Worm (Caenorhabditis elegans) whole organism, L2 larva: Measurements from ENCODE around the gene nas-38.

Source experiments
- C34F6.9 ChIP-seq: fragments of 150-350 bp; optimal IDR thresholded peaks from 2 replicates; lab custom pipeline; 2014; ENCODE audit warnings: missing biosample characterization, missing genetic modification characterization
- F13H6.1 ChIP-seq: sonication (generic microtip); optimal IDR thresholded peaks from 2 replicates; lab custom pipeline; 2016; ENCODE audit warnings: missing genetic modification characterization, missing compliant biosample characterization
- R02D3.7 ChIP-seq: fragments of 150-350 bp; optimal IDR thresholded peaks from 2 replicates; lab custom pipeline; 2014; ENCODE audit warnings: missing biosample characterization, missing genetic modification characterization
- Y55F3AM.14 ChIP-seq: fragments of 200-800 bp; sonication (Bioruptor generic); optimal IDR thresholded peaks from 2 replicates; lab custom pipeline; 2018; ENCODE audit warnings: mild to moderate bottlenecking, missing genetic modification characterization, missing compliant biosample characterization
- ZK546.5 ChIP-seq: sonication (generic microtip); optimal IDR thresholded peaks from 2 replicates; lab custom pipeline; 2017; ENCODE audit warnings: missing biosample characterization, missing genetic modification characterization
- alr-1 ChIP-seq: fragments of 150-350 bp; optimal IDR thresholded peaks from 2 replicates; lab custom pipeline; 2014; ENCODE audit warnings: missing biosample characterization, missing genetic modification characterization
- aly-2 ChIP-seq: fragments of 150-350 bp; optimal IDR thresholded peaks from 2 replicates; lab custom pipeline; 2014; ENCODE audit warnings: missing biosample characterization, missing genetic modification characterization
- ama-1 ChIP-seq: fragments of 150-350 bp; optimal IDR thresholded peaks from 2 replicates; lab custom pipeline; 2018; ENCODE audit warnings: inconsistent platforms
- blmp-1 ChIP-seq: sonication (generic microtip); optimal IDR thresholded peaks from 2 replicates; lab custom pipeline; 2017; ENCODE audit warnings: missing genetic modification characterization, mild to moderate bottlenecking, missing compliant biosample characterization, antibody characterized with exemption, moderate library complexity; ENCODE audit not compliant: insufficient read depth
- ceh-16 ChIP-seq: fragments of 150-350 bp; optimal IDR thresholded peaks from 2 replicates; lab custom pipeline; 2014; ENCODE audit warnings: missing biosample characterization, missing genetic modification characterization
- ceh-82 ChIP-seq: fragments of 150-350 bp; optimal IDR thresholded peaks from 2 replicates; lab custom pipeline; 2014; ENCODE audit warnings: missing biosample characterization, missing genetic modification characterization
- crh-2 ChIP-seq: sonication (generic microtip); optimal IDR thresholded peaks from 2 replicates; lab custom pipeline; 2017; ENCODE audit warnings: missing biosample characterization, missing genetic modification characterization
- dmd-4 ChIP-seq: sonication (generic microtip); optimal IDR thresholded peaks from 2 replicates; lab custom pipeline; 2017; ENCODE audit warnings: missing biosample characterization, missing genetic modification characterization
- egl-27 ChIP-seq: sonication (generic microtip); optimal IDR thresholded peaks from 3 replicates; lab custom pipeline; 2017; ENCODE audit warnings: missing biosample characterization, missing genetic modification reagents, missing genetic modification characterization
- elt-1 ChIP-seq: fragments of 150-350 bp; optimal IDR thresholded peaks from 2 replicates; lab custom pipeline; 2014; ENCODE audit warnings: missing biosample characterization, missing genetic modification characterization
- elt-3 ChIP-seq: sonication (generic microtip); optimal IDR thresholded peaks from 2 replicates; lab custom pipeline; 2017; ENCODE audit warnings: missing biosample characterization, missing genetic modification characterization
- fos-1 ChIP-seq: fragments of 150-350 bp; optimal IDR thresholded peaks from 2 replicates; lab custom pipeline; 2014; ENCODE audit warnings: missing biosample characterization, missing genetic modification characterization
- gmeb-1 ChIP-seq: fragments of 150-350 bp; optimal IDR thresholded peaks from 2 replicates; lab custom pipeline; 2014; ENCODE audit warnings: missing biosample characterization, missing genetic modification characterization
- lin-11 ChIP-seq: fragments of 150-350 bp; sonication (generic microtip); optimal IDR thresholded peaks from 2 replicates; lab custom pipeline; 2014; ENCODE audit warnings: missing biosample characterization, missing genetic modification characterization, inconsistent platforms, mixed read lengths
- lin-13 ChIP-seq: fragments of 150-350 bp; optimal IDR thresholded peaks from 2 replicates; lab custom pipeline; 2014; ENCODE audit warnings: missing biosample characterization, missing genetic modification reagents, missing genetic modification characterization
- lin-39 ChIP-seq: fragments of 150-350 bp; optimal IDR thresholded peaks from 2 replicates; lab custom pipeline; 2014; ENCODE audit warnings: missing biosample characterization, missing genetic modification reagents, missing genetic modification characterization
- lsy-2 ChIP-seq, 2 experiments: fragments of 150-350 bp in 1 of 2; sonication (generic microtip) in 1 of 2; optimal IDR thresholded peaks; 2 replicates each; lab custom pipeline; 2014 to 2017; ENCODE audit warnings: missing biosample characterization in 2 of 2, missing genetic modification characterization in 2 of 2
- mab-5 ChIP-seq: fragments of 150-350 bp; optimal IDR thresholded peaks from 2 replicates; lab custom pipeline; 2014; ENCODE audit warnings: missing biosample characterization, missing genetic modification characterization
- mbf-1 ChIP-seq: sonication (generic microtip); optimal IDR thresholded peaks from 2 replicates; lab custom pipeline; 2017; ENCODE audit warnings: missing biosample characterization, missing genetic modification characterization
- mdl-1 ChIP-seq, 2 experiments: fragments of 150-350 bp in 1 of 2; sonication (generic microtip) in 1 of 2; optimal IDR thresholded peaks; 2 replicates each; lab custom pipeline; 2017; ENCODE audit warnings: missing biosample characterization in 2 of 2, missing genetic modification characterization in 2 of 2
- nhr-10 ChIP-seq: sonication (generic microtip); optimal IDR thresholded peaks from 2 replicates; lab custom pipeline; 2017; ENCODE audit warnings: missing biosample characterization, missing genetic modification characterization
- nhr-11 ChIP-seq: fragments of 150-350 bp; optimal IDR thresholded peaks from 2 replicates; lab custom pipeline; 2014; ENCODE audit warnings: missing biosample characterization, missing genetic modification characterization
- nhr-12 ChIP-seq: fragments of 150-350 bp; optimal IDR thresholded peaks from 2 replicates; lab custom pipeline; 2014; ENCODE audit warnings: missing biosample characterization, missing genetic modification characterization
- nhr-129 ChIP-seq: fragments of 150-350 bp; optimal IDR thresholded peaks from 2 replicates; lab custom pipeline; 2014; ENCODE audit warnings: missing biosample characterization, missing genetic modification characterization
- nhr-21 ChIP-seq: fragments of 150-350 bp; optimal IDR thresholded peaks from 2 replicates; lab custom pipeline; 2014; ENCODE audit warnings: missing biosample characterization, missing genetic modification characterization
- nhr-23 ChIP-seq: fragments of 150-350 bp; optimal IDR thresholded peaks from 2 replicates; lab custom pipeline; 2014; ENCODE audit warnings: missing biosample characterization, missing genetic modification reagents, missing genetic modification characterization
- nhr-237 ChIP-seq: fragments of 150-350 bp; optimal IDR thresholded peaks from 2 replicates; lab custom pipeline; 2014; ENCODE audit warnings: missing biosample characterization, missing genetic modification characterization
- nhr-25 ChIP-seq: fragments of 150-350 bp; sonication (generic microtip); optimal IDR thresholded peaks from 3 replicates; lab custom pipeline; 2014; ENCODE audit warnings: missing biosample characterization, missing genetic modification characterization
- nhr-6 ChIP-seq: fragments of 150-350 bp; optimal IDR thresholded peaks from 2 replicates; lab custom pipeline; 2014; ENCODE audit warnings: missing biosample characterization, missing genetic modification characterization
- nhr-77 ChIP-seq: fragments of 150-350 bp; optimal IDR thresholded peaks from 2 replicates; lab custom pipeline; 2014; ENCODE audit warnings: missing biosample characterization, missing genetic modification characterization
- peb-1 ChIP-seq: fragments of 150-350 bp; optimal IDR thresholded peaks from 2 replicates; lab custom pipeline; 2014; ENCODE audit warnings: missing biosample characterization, missing genetic modification characterization
- sem-4 ChIP-seq: fragments of 150-350 bp; optimal IDR thresholded peaks from 2 replicates; lab custom pipeline; 2014; ENCODE audit warnings: missing biosample characterization, missing genetic modification reagents, missing genetic modification characterization
- skn-1 ChIP-seq: sonication (generic microtip); optimal IDR thresholded peaks from 2 replicates; lab custom pipeline; 2017; ENCODE audit warnings: missing biosample characterization, missing genetic modification characterization
- sma-3 ChIP-seq: sonication (generic microtip); optimal IDR thresholded peaks from 2 replicates; lab custom pipeline; 2016; ENCODE audit warnings: missing genetic modification reagents, missing genetic modification characterization, missing compliant biosample characterization
- sma-9 ChIP-seq, 2 experiments: fragments of 150-350 bp in 1 of 2; sonication (generic microtip) in 1 of 2; optimal IDR thresholded peaks; 2 replicates each; lab custom pipeline; 2014 to 2016; ENCODE audit warnings: missing genetic modification characterization in 2 of 2, mild to moderate bottlenecking in 1 of 2, missing biosample characterization in 1 of 2, missing compliant biosample characterization in 1 of 2, missing genetic modification reagents in 1 of 2, moderate library complexity in 1 of 2
- snpc-4 ChIP-seq: fragments of 150-350 bp; optimal IDR thresholded peaks from 2 replicates; lab custom pipeline; 2014; ENCODE audit warnings: missing biosample characterization, missing genetic modification characterization
- unc-39 ChIP-seq: fragments of 150-350 bp; optimal IDR thresholded peaks from 2 replicates; lab custom pipeline; 2014; ENCODE audit warnings: missing biosample characterization, missing genetic modification characterization
- unc-55 ChIP-seq: fragments of 150-350 bp; sonication (generic microtip); optimal IDR thresholded peaks from 3 replicates; lab custom pipeline; 2014; ENCODE audit warnings: missing biosample characterization, missing genetic modification reagents, missing genetic modification characterization
- unc-62 ChIP-seq: fragments of 150-350 bp; optimal IDR thresholded peaks from 2 replicates; lab custom pipeline; 2014; ENCODE audit warnings: missing biosample characterization, missing genetic modification reagents, missing genetic modification characterization
- zag-1 ChIP-seq: fragments of 150-350 bp; optimal IDR thresholded peaks from 2 replicates; lab custom pipeline; 2014; ENCODE audit warnings: missing biosample characterization, missing genetic modification characterization
- ztf-1 ChIP-seq: fragments of 200-800 bp; sonication (Bioruptor generic); conservative IDR thresholded peaks from 2 replicates; pipeline ENCODE4 v1.3.6; 2022; ENCODE audit warnings: missing genetic modification characterization, missing compliant biosample characterization
- ztf-11 ChIP-seq: sonication (generic microtip); optimal IDR thresholded peaks from 2 replicates; lab custom pipeline; 2017; ENCODE audit warnings: missing biosample characterization, missing genetic modification characterization
- ztf-4 ChIP-seq: fragments of 150-350 bp; optimal IDR thresholded peaks from 2 replicates; lab custom pipeline; 2014; ENCODE audit warnings: missing biosample characterization, missing genetic modification characterization

nas-38 gene

ce11 chrX:587798-588197 is 29.8 kb downstream of the nas-38 start, which contains the start of gene mrp-1:
mrp-1 (minus strand) TSS chrX:587898.
- TF ChIP-seq unc-55 (GFP tag; lab: Kevin White, UChicago): no peak

- no peak for TF ChIP-seq lsy-2 (tag; optimal IDR thresholded peaks at IDR 0.05; lab: Kevin White, UChicago)
- no peak for TF ChIP-seq nhr-11 (tag; lab: Kevin White, UChicago)
- no peak for TF ChIP-seq sma-3 (GFP tag; lab: Kevin White, UChicago)
- TF ChIP-seq, all 48 proteins: peak for 0
Measured at ce11 chrX:591056-591455, 33.1 kb downstream of the nas-38 start.

ce11 chrX:593245-593733 is 35.3 kb downstream of the nas-38 start:
- TF ChIP-seq unc-62 (GFP tag; lab: Kevin White, UChicago): no peak
- TF ChIP-seq skn-1 (tag; lab: Kevin White, UChicago): no peak
- no peak for TF ChIP-seq R02D3.7 (tag; lab: Kevin White, UChicago)
- no peak for TF ChIP-seq mbf-1 (tag; lab: Kevin White, UChicago)
- TF ChIP-seq sem-4 (tag; lab: Kevin White, UChicago): peak; percentile 81
- no peak for TF ChIP-seq aly-2
- TF ChIP-seq C34F6.9: peak; percentile 92
- TF ChIP-seq ZK546.5 (tag; lab: Kevin White, UChicago): no peak
- TF ChIP-seq ztf-4: peak; percentile 72
- TF ChIP-seq nhr-6: peak; percentile 85
- no peak for TF ChIP-seq ceh-82
- TF ChIP-seq nhr-237 (tag; lab: Kevin White, UChicago): no peak
- TF ChIP-seq elt-1 (tag; lab: Kevin White, UChicago): no peak
- TF ChIP-seq mab-5 (tag; lab: Kevin White, UChicago): peak; percentile 81
- TF ChIP-seq dmd-4 (tag; lab: Kevin White, UChicago): no peak
- peak; percentile 54 for TF ChIP-seq snpc-4 (tag; lab: Kevin White, UChicago)
- TF ChIP-seq elt-3 (tag; lab: Kevin White, UChicago): no peak
- no peak for TF ChIP-seq ama-1 (lab: Kevin White, UChicago)
- TF ChIP-seq zag-1 (tag; lab: Kevin White, UChicago): peak; percentile 89
- peak; percentile 98 for TF ChIP-seq nhr-129 (tag; lab: Kevin White, UChicago)
- peak; percentile 12 for TF ChIP-seq unc-39
- TF ChIP-seq lin-39 (tag; lab: Kevin White, UChicago): no peak
- peak; percentile 84 for TF ChIP-seq fos-1 (tag; lab: Kevin White, UChicago)
- TF ChIP-seq ceh-16 (tag; lab: Kevin White, UChicago): peak; percentile 37
- no peak for TF ChIP-seq nhr-12 (tag; lab: Kevin White, UChicago)
- TF ChIP-seq blmp-1: peak; percentile 64
- TF ChIP-seq gmeb-1: peak; percentile 42
- TF ChIP-seq F13H6.1: peak; percentile 95
- TF ChIP-seq ztf-11 (tag; lab: Kevin White, UChicago): no peak
- no peak for TF ChIP-seq ztf-1 (GFP tag; lab: Robert Waterston, UW)
- peak; percentile 62 for TF ChIP-seq nhr-21 (tag; lab: Kevin White, UChicago)
- TF ChIP-seq nhr-23 (tag; lab: Kevin White, UChicago): peak; percentile 48
- TF ChIP-seq crh-2: peak; percentile 88
- peak; percentile 74 for TF ChIP-seq unc-55 (GFP tag; lab: Kevin White, UChicago)
- TF ChIP-seq nhr-77 (tag; lab: Kevin White, UChicago): no peak
- TF ChIP-seq sma-3 (GFP tag; lab: Kevin White, UChicago): peak; percentile 63
- TF ChIP-seq peb-1 (tag; lab: Kevin White, UChicago): peak; percentile 88
- no peak for TF ChIP-seq nhr-11 (tag; lab: Kevin White, UChicago)
- peak; percentile 78 for TF ChIP-seq Y55F3AM.14
- peak; percentile 63 for TF ChIP-seq egl-27 (tag; lab: Kevin White, UChicago)
- TF ChIP-seq nhr-25 (tag; lab: Kevin White, UChicago): peak; percentile 80
- peak; percentile 76 for TF ChIP-seq lin-13 (GFP tag; lab: Kevin White, UChicago)
- TF ChIP-seq lsy-2 (tag; optimal IDR thresholded peaks at IDR 0.05; lab: Kevin White, UChicago): peak; percentile 61 to 76
- TF ChIP-seq nhr-10: no peak
- TF ChIP-seq lin-11 (tag; lab: Kevin White, UChicago): peak; percentile 56
- TF ChIP-seq sma-9 (GFP tag; optimal IDR thresholded peaks at IDR 0.05; lab: Kevin White, UChicago): peak; percentile 79
- no peak for TF ChIP-seq sma-9 (tag; optimal IDR thresholded peaks at IDR 0.05; lab: Kevin White, UChicago)
- no peak for TF ChIP-seq alr-1
- peak; percentile 86 to 96 for TF ChIP-seq mdl-1 (tag; optimal IDR thresholded peaks at IDR 0.05; lab: Kevin White, UChicago)
